Fruit fly (Drosophila melanogaster) whole organism, embryonic: Measurements from ENCODE around the gene CG31792.

Source experiments
- CG10209 ChIP-seq: fragments of 200-800 bp; sonication (Bioruptor generic); optimal IDR thresholded peaks from 3 replicates; lab custom pipeline; 2017; ENCODE audit warnings: missing biosample characterization, mild to moderate bottlenecking, missing genetic modification characterization, missing genetic modification reagents
- CG10565 ChIP-seq: fragments of 200-800 bp; sonication (Bioruptor generic); optimal IDR thresholded peaks from 3 replicates; lab custom pipeline; 2016; ENCODE audit warnings: missing biosample characterization, mild to moderate bottlenecking, missing genetic modification characterization
- CG11560 ChIP-seq: fragments of 200-800 bp; sonication (Bioruptor generic); IDR thresholded peaks from 3 replicates; pipeline ENCODE4 v1.3.6; 2022; ENCODE audit warnings: missing biosample characterization, missing genetic modification characterization
- CG12155 ChIP-seq: fragments of 200-800 bp; sonication (Bioruptor generic); optimal IDR thresholded peaks from 3 replicates; lab custom pipeline; 2016; ENCODE audit warnings: missing biosample characterization, missing genetic modification characterization
- CG12299 ChIP-seq: fragments of 200-800 bp; sonication (Bioruptor generic); optimal IDR thresholded peaks from 2 replicates; lab custom pipeline; 2018; ENCODE audit warnings: missing biosample characterization, mild to moderate bottlenecking, missing genetic modification characterization
- CG15696 ChIP-seq: fragments of 200-800 bp; sonication (Bioruptor generic); optimal IDR thresholded peaks from 2 replicates; lab custom pipeline; 2019; ENCODE audit warnings: missing biosample characterization, mild to moderate bottlenecking, missing genetic modification characterization, moderate library complexity
- CG17568 ChIP-seq: fragments of 200-800 bp; sonication (Bioruptor generic); optimal IDR thresholded peaks from 2 replicates; lab custom pipeline; 2018; ENCODE audit warnings: missing biosample characterization, mild to moderate bottlenecking, missing genetic modification characterization, moderate library complexity
- CG18619 ChIP-seq: fragments of 200-800 bp; sonication (Bioruptor generic); optimal IDR thresholded peaks from 3 replicates; lab custom pipeline; 2017; ENCODE audit warnings: missing biosample characterization, mild to moderate bottlenecking, missing genetic modification characterization
- CG3065 ChIP-seq: fragments of 200-800 bp; sonication (Bioruptor generic); optimal IDR thresholded peaks from 2 replicates; lab custom pipeline; 2016; ENCODE audit warnings: missing biosample characterization, missing genetic modification characterization
- CG33213 ChIP-seq: fragments of 200-800 bp; sonication (Bioruptor generic); optimal IDR thresholded peaks from 3 replicates; lab custom pipeline; 2016; ENCODE audit warnings: missing biosample characterization, missing genetic modification characterization
- CG33557 ChIP-seq: fragments of 200-800 bp; sonication (Bioruptor generic); optimal IDR thresholded peaks from 2 replicates; lab custom pipeline; 2019; ENCODE audit warnings: missing biosample characterization, mild to moderate bottlenecking, missing genetic modification characterization, moderate library complexity
- CG6654 ChIP-seq: fragments of 200-800 bp; sonication (Bioruptor generic); optimal IDR thresholded peaks from 2 replicates; lab custom pipeline; 2017; ENCODE audit warnings: missing biosample characterization, mild to moderate bottlenecking, missing genetic modification characterization
- CG8290 ChIP-seq, 3 experiments: fragments of 200-800 bp; sonication (Bioruptor generic); optimal IDR thresholded peaks; 2 replicates each; lab custom pipeline; 2016 to 2019; ENCODE audit warnings: missing biosample characterization in 3 of 3, missing genetic modification characterization in 3 of 3, mild to moderate bottlenecking in 2 of 3, moderate library complexity in 1 of 3
- CG8478 ChIP-seq: fragments of >200 bp; optimal IDR thresholded peaks from 2 replicates; lab custom pipeline; 2018
- CG9215 ChIP-seq: fragments of 200-800 bp; sonication (Bioruptor generic); IDR thresholded peaks from 2 replicates; pipeline ENCODE4 v1.3.6; 2022; ENCODE audit warnings: missing biosample characterization, missing genetic modification characterization
- CG9609 ChIP-seq: fragments of 200-800 bp; sonication (Bioruptor generic); optimal IDR thresholded peaks from 3 replicates; lab custom pipeline; 2016; ENCODE audit warnings: missing biosample characterization, missing genetic modification characterization
- CTCF ChIP-seq: fragments of 200-800 bp; sonication (Bioruptor generic); optimal IDR thresholded peaks from 2 replicates; lab custom pipeline; 2017; ENCODE audit warnings: missing biosample characterization, mild to moderate bottlenecking, missing genetic modification characterization, moderate library complexity
- Dp ChIP-seq: fragments of 200-800 bp; sonication (Bioruptor generic); optimal IDR thresholded peaks from 2 replicates; lab custom pipeline; 2018; ENCODE audit warnings: missing biosample characterization, mild to moderate bottlenecking, missing genetic modification characterization, moderate library complexity
- Fer1 ChIP-seq: fragments of 200-800 bp; sonication (Bioruptor generic); optimal IDR thresholded peaks from 2 replicates; lab custom pipeline; 2017; ENCODE audit warnings: missing biosample characterization, mild to moderate bottlenecking, missing genetic modification characterization
- Fer3 ChIP-seq: fragments of 200-800 bp; sonication (Bioruptor generic); optimal IDR thresholded peaks from 2 replicates; lab custom pipeline; 2018; ENCODE audit warnings: missing biosample characterization, mild to moderate bottlenecking, missing genetic modification characterization, moderate library complexity
- Gug ChIP-seq: fragments of 200-800 bp; sonication (Bioruptor generic); IDR thresholded peaks from 4 replicates; pipeline ENCODE4 v1.3.6; 2022; ENCODE audit warnings: missing biosample characterization, missing genetic modification characterization
- H15 ChIP-seq: fragments of 200-800 bp; sonication (Bioruptor generic); IDR thresholded peaks from 3 replicates; pipeline ENCODE4 v1.3.6; 2022; ENCODE audit warnings: missing biosample characterization, missing genetic modification characterization
- NC2α ChIP-seq: fragments of 200-800 bp; sonication (Bioruptor generic); optimal IDR thresholded peaks from 2 replicates; lab custom pipeline; 2016; ENCODE audit warnings: missing biosample characterization, missing genetic modification characterization
- Nf-YA ChIP-seq: fragments of 200-800 bp; sonication (Bioruptor generic); IDR thresholded peaks from 2 replicates; pipeline ENCODE4 v1.3.6; 2022; ENCODE audit warnings: missing biosample characterization, missing genetic modification characterization
- Scr ChIP-seq: fragments of 200-800 bp; sonication (Bioruptor generic); IDR thresholded peaks from 2 replicates; pipeline ENCODE4 v1.3.6; 2022; ENCODE audit warnings: missing biosample characterization, missing genetic modification characterization; ENCODE audit not compliant: partially characterized antibody
- Sry-β ChIP-seq: fragments of 200-800 bp; sonication (Bioruptor generic); optimal IDR thresholded peaks from 2 replicates; lab custom pipeline; 2018; ENCODE audit warnings: missing biosample characterization, mild to moderate bottlenecking, missing genetic modification characterization, moderate library complexity
- amos ChIP-seq: fragments of 200-800 bp; sonication (Bioruptor generic); IDR thresholded peaks from 2 replicates; pipeline ENCODE4 v1.3.6; 2022; ENCODE audit warnings: missing biosample characterization, missing genetic modification characterization; ENCODE audit not compliant: partially characterized antibody
- br ChIP-seq: fragments of >200 bp; optimal IDR thresholded peaks from 2 replicates; lab custom pipeline; 2017
- bsh ChIP-seq, 2 experiments: fragments of 200-800 bp; sonication (Bioruptor generic); optimal IDR thresholded peaks; 2 replicates each; lab custom pipeline; 2017 to 2018; ENCODE audit warnings: mild to moderate bottlenecking in 2 of 2, missing biosample characterization in 2 of 2, missing genetic modification characterization in 2 of 2, moderate library complexity in 1 of 2
- fd64A ChIP-seq: fragments of 200-800 bp; sonication (Bioruptor generic); optimal IDR thresholded peaks from 3 replicates; lab custom pipeline; 2018; ENCODE audit warnings: missing biosample characterization, mild to moderate bottlenecking, missing genetic modification characterization
- gcm ChIP-seq: fragments of 200-800 bp; sonication (Bioruptor generic); optimal IDR thresholded peaks from 2 replicates; lab custom pipeline; 2019; ENCODE audit warnings: missing biosample characterization, mild to moderate bottlenecking, missing genetic modification characterization, moderate library complexity
- ham ChIP-seq: fragments of 200-800 bp; sonication (Bioruptor generic); IDR thresholded peaks from 2 replicates; pipeline ENCODE4 v1.3.6; 2022; ENCODE audit warnings: missing biosample characterization, missing genetic modification characterization
- her ChIP-seq: fragments of 200-800 bp; sonication (Bioruptor generic); optimal IDR thresholded peaks from 2 replicates; lab custom pipeline; 2016; ENCODE audit warnings: missing biosample characterization, missing genetic modification characterization
- jigr1 ChIP-seq: fragments of 200-800 bp; sonication (Bioruptor generic); IDR thresholded peaks from 3 replicates; pipeline ENCODE4 v1.3.6; 2022; ENCODE audit warnings: missing biosample characterization, missing genetic modification characterization
- ken ChIP-seq: fragments of 200-800 bp; sonication (Bioruptor generic); IDR thresholded peaks from 3 replicates; pipeline ENCODE4 v1.3.6; 2022; ENCODE audit warnings: missing biosample characterization, missing genetic modification characterization
- luna ChIP-seq: fragments of 200-800 bp; sonication (Bioruptor generic); optimal IDR thresholded peaks from 2 replicates; lab custom pipeline; 2016; ENCODE audit warnings: missing biosample characterization, missing genetic modification characterization
- nmo ChIP-seq: fragments of 200-800 bp; sonication (Bioruptor generic); optimal IDR thresholded peaks from 2 replicates; lab custom pipeline; 2018; ENCODE audit warnings: missing biosample characterization, mild to moderate bottlenecking, missing genetic modification characterization, moderate library complexity
- oc ChIP-seq: fragments of 200-800 bp; sonication (Bioruptor generic); optimal IDR thresholded peaks from 2 replicates; lab custom pipeline; 2018; ENCODE audit warnings: missing biosample characterization, mild to moderate bottlenecking, missing genetic modification characterization, moderate library complexity
- onecut ChIP-seq: fragments of 200-800 bp; sonication (Bioruptor generic); IDR thresholded peaks from 2 replicates; pipeline ENCODE4 v1.3.6; 2022; ENCODE audit warnings: missing biosample characterization, missing genetic modification characterization
- otp ChIP-seq: fragments of 200-800 bp; sonication (Bioruptor generic); IDR thresholded peaks from 3 replicates; pipeline ENCODE4, ENCODE4 v1.3.6; 2022; ENCODE audit warnings: missing biosample characterization, missing genetic modification characterization
- phol ChIP-seq: fragments of 200-800 bp; sonication (Bioruptor generic); optimal IDR thresholded peaks from 3 replicates; lab custom pipeline; 2018; ENCODE audit warnings: missing biosample characterization, mild to moderate bottlenecking, missing genetic modification characterization, moderate library complexity
- psq ChIP-seq: fragments of 200-800 bp; sonication (Bioruptor generic); optimal IDR thresholded peaks from 2 replicates; lab custom pipeline; 2017; ENCODE audit warnings: missing biosample characterization, missing genetic modification characterization
- pum ChIP-seq: fragments of 200-800 bp; sonication (Bioruptor generic); optimal IDR thresholded peaks from 2 replicates; lab custom pipeline; 2016; ENCODE audit warnings: missing biosample characterization, missing genetic modification characterization
- row ChIP-seq: fragments of 200-800 bp; sonication (Bioruptor generic); IDR thresholded peaks from 3 replicates; pipeline ENCODE4 v1.3.6; 2022; ENCODE audit warnings: missing biosample characterization, missing genetic modification characterization
- sd ChIP-seq: fragments of 200-800 bp; sonication (Bioruptor generic); optimal IDR thresholded peaks from 3 replicates; lab custom pipeline; 2018; ENCODE audit warnings: missing biosample characterization, mild to moderate bottlenecking, missing genetic modification characterization, moderate library complexity
- sens-2 ChIP-seq: fragments of 200-800 bp; sonication (Bioruptor generic); IDR thresholded peaks from 2 replicates; pipeline ENCODE4 v1.3.6; 2022; ENCODE audit warnings: missing biosample characterization, missing genetic modification characterization
- sob ChIP-seq: fragments of 200-800 bp; sonication (Bioruptor generic); IDR thresholded peaks from 2 replicates; pipeline ENCODE4 v1.3.6; 2022; ENCODE audit warnings: missing biosample characterization, missing genetic modification characterization
- tgo ChIP-seq: fragments of 200-800 bp; sonication (Bioruptor generic); IDR thresholded peaks from 3 replicates; pipeline ENCODE4 v1.3.6; 2022; ENCODE audit warnings: missing biosample characterization, missing genetic modification characterization
- unpg ChIP-seq: fragments of 200-800 bp; sonication (Bioruptor generic); optimal IDR thresholded peaks from 3 replicates; lab custom pipeline; 2018; ENCODE audit warnings: missing biosample characterization, mild to moderate bottlenecking, missing genetic modification characterization, moderate library complexity

CG31792 gene

DNA sequence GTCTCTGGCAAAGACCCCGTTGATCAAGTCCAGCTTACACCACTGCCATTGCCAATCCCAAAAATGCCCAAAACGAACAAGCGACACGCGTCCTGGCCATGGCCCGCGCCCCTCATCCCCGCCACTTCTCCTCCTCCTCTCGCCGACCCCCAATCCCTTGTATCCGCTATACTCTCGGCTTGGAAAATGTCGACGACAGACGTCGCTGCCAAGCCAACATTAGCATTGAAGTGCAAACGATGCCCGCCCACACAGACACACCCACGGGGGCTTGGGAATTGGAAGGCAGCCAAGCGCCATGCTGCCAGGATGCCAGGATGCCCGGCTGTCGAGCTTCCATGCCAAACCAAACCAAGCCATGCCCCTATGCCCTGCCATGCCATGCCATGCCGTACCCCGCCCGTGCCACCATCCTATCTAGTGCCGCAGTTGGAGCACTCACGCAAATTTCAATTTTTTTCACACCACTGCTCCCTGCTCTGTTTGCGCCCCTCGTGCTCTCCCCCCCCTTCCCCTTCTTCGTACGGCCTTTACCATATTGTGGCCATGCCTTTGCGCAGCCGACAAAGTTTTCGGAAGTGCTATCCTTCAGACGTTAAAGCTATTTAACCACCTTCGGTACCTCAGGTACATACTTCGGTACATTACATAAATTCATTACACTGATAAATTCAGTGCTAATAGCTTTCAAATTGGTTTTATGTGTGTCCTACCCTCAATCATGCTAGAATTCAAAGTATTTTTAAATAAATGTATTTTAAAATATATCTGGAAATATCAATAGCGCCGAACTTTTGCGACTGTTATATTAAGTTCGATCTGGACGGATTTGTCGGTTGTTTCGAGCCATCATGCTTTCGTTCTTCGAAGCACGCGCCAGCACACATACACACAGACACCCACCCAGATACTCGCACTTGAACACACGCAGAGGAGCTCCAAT lies 24.3 kb downstream of the CG31792 start (continued):
- TF ChIP-seq CG33213 (GFP tag; lab: Kevin White, UChicago) (no peak), Scr (GFP tag; lab: Robert Waterston, UW) (no peak), CG33557 (GFP tag; lab: Kevin White, UChicago) (peak; percentile 37), Nf-YA (GFP tag; lab: Robert Waterston, UW) (peak; percentile 38; the same call in 1 of the 2 replicates), Fer3 (tag; lab: Kevin White, UChicago) (peak; percentile 68), unpg (GFP tag; lab: Kevin White, UChicago) (peak; percentile 78), br (no peak), H15 (GFP tag; lab: Robert Waterston, UW) (peak; percentile 17; the same call in 1 of the 3 replicates), jigr1 (GFP tag; lab: Robert Waterston, UW) (no peak), her (GFP tag; lab: Kevin White, UChicago) (no peak), CG17568 (GFP tag; lab: Kevin White, UChicago) (peak; percentile 67), CG9609 (no peak), otp (GFP tag; lab: Robert Waterston, UW) (0 out of 3 replicates have a peak, but pooled peaks have one; percentile 24), pum (GFP tag; lab: Kevin White, UChicago) (peak; percentile 35), luna (GFP tag; lab: Kevin White, UChicago) (no peak), nmo (peak; percentile 87), CG15696 (tag; lab: Kevin White, UChicago) (peak; percentile 8), Sry-β (GFP tag; lab: Kevin White, UChicago) (no peak), fd64A (GFP tag; lab: Kevin White, UChicago) (peak; percentile 40), sd (peak; percentile 53), ken (GFP tag; lab: Robert Waterston, UW) (peak; percentile 68; the same call in 1 of the 3 replicates), CG6654 (GFP tag; lab: Kevin White, UChicago) (peak; percentile 38), phol (tag; lab: Kevin White, UChicago) (peak; percentile 76), amos (GFP tag; lab: Robert Waterston, UW) (0 out of 2 replicates have a peak, but pooled peaks have one; percentile 23), oc (tag; lab: Kevin White, UChicago) (peak; percentile 52), CG10209 (GFP tag; lab: Kevin White, UChicago) (peak; percentile 81), CG12299 (peak; percentile 84), CG12155 (peak; percentile 59), Fer1 (GFP tag; lab: Kevin White, UChicago) (peak; percentile 89), onecut (GFP tag; lab: Robert Waterston, UW) (peak; percentile 55), sens-2 (GFP tag; lab: Robert Waterston, UW) (peak; percentile 22; the same call in 1 of the 2 replicates), tgo (peak; percentile 86), CG11560 (tag; lab: Robert Waterston, UW) (0 out of 3 replicates have a peak, but pooled peaks have one; percentile 12), psq (GFP tag; lab: Kevin White, UChicago) (no peak), CG18619 (GFP tag; lab: Kevin White, UChicago) (peak; percentile 84), row (GFP tag; lab: Robert Waterston, UW) (peak; percentile 87), CG8478 (no peak), sob (GFP tag; lab: Robert Waterston, UW) (peak; percentile 78), Dp (GFP tag; lab: Kevin White, UChicago) (no peak), CG8290 (GFP tag; optimal IDR thresholded peaks at IDR 0.05; lab: Kevin White, UChicago) (peak; percentile 25), CG8290 (tag; optimal IDR thresholded peaks at IDR 0.05; lab: Kevin White, UChicago) (no peak), Gug (GFP tag; lab: Robert Waterston, UW) (peak; percentile 53; the same call in 1 of the 4 replicates), NC2α (GFP tag; lab: Kevin White, UChicago) (no peak), ham (GFP tag; lab: Robert Waterston, UW) (no peak), CG3065 (GFP tag; lab: Kevin White, UChicago) (no peak), bsh (GFP tag; optimal IDR thresholded peaks at IDR 0.05; lab: Kevin White, UChicago) (peak; percentile 81 to 82), CTCF (GFP tag; lab: Kevin White, UChicago) (no peak), CG9215 (GFP tag; lab: Robert Waterston, UW) (peak; percentile 49; the same call in 1 of the 2 replicates), gcm (peak; percentile 72), CG10565 (no peak)
